Fruit fly (Drosophila melanogaster): ENCODE results near the gene CG43288.
A peak's percentile ranks its signal among the peaks of the same experiment; 100 is the strongest.

The CG43288 gene

dm6 chrX:4203713-4204447 lies 8.9 kb upstream of the CG43288 start:
- TF ChIP-seq Med (GFP tag) (peak; percentile 12), crol (GFP tag; IDR thresholded peaks at IDR 0.05) (peak; percentile 85), bsh (GFP tag; optimal IDR thresholded peaks at IDR 0.05) (peak in 1 of 2 experiments; percentile 5), mirr (GFP tag; optimal IDR thresholded peaks at IDR 0.05) (no peak), BEAF-32 (GFP tag; optimal IDR thresholded peaks at IDR 0.05) (no peak), HLH54F (GFP tag; optimal IDR thresholded peaks at IDR 0.05) (no peak), abd-A (tag; optimal IDR thresholded peaks at IDR 0.05) (no peak), row (GFP tag; IDR thresholded peaks at IDR 0.05) (peak; percentile 43), sqz (GFP tag; optimal IDR thresholded peaks at IDR 0.05) (peak; percentile 47), CG9437 (GFP tag; optimal IDR thresholded peaks at IDR 0.05) (no peak), Trl (optimal IDR thresholded peaks at IDR 0.05) (peak; percentile 53 to 67), Trl (GFP tag; optimal IDR thresholded peaks at IDR 0.05) (no peak), pros (GFP tag; optimal IDR thresholded peaks at IDR 0.05) (peak; percentile 4), nom (GFP tag; optimal IDR thresholded peaks at IDR 0.05) (peak; percentile 51), bigmax (GFP tag; optimal IDR thresholded peaks at IDR 0.05) (no peak), Drgx (GFP tag; IDR thresholded peaks at IDR 0.05) (peak; percentile 31), kni (GFP tag; optimal IDR thresholded peaks at IDR 0.05) (peak; percentile 25), vvl (GFP tag; IDR thresholded peaks at IDR 0.05) (peak; percentile 8; the same call in 1 of the 2 replicates), chm (GFP tag; IDR thresholded peaks at IDR 0.05) (no peak), grn (GFP tag; optimal IDR thresholded peaks at IDR 0.05) (peak; percentile 59), CG31365 (tag; optimal IDR thresholded peaks at IDR 0.05) (no peak), CG8359 (GFP tag; optimal IDR thresholded peaks at IDR 0.05; ENCODE audit: borderline replicate concordance) (no peak), CG11504 (tag; optimal IDR thresholded peaks at IDR 0.05) (peak; percentile 36), grau (tag; optimal IDR thresholded peaks at IDR 0.05) (peak; percentile 47), Eip74EF (GFP tag; optimal IDR thresholded peaks at IDR 0.05) (no peak)

- TF ChIP-seq Hmr (GFP tag; optimal IDR thresholded peaks at IDR 0.05) = peak; percentile 74
- peak; percentile 47; the same call in 2 of the 3 replicates for TF ChIP-seq so (GFP tag; IDR thresholded peaks at IDR 0.05)
- TF ChIP-seq CG10543 (GFP tag; optimal IDR thresholded peaks at IDR 0.05) = peak; percentile 73
- TF ChIP-seq cg (GFP tag; optimal IDR thresholded peaks at IDR 0.05) = peak; percentile 63
- no peak for TF ChIP-seq Tbp (GFP tag; optimal IDR thresholded peaks at IDR 0.05)
- TF ChIP-seq ci (GFP tag; IDR thresholded peaks at IDR 0.05) = peak; percentile 90
- TF ChIP-seq NK7.1 (GFP tag; optimal IDR thresholded peaks at IDR 0.05) = peak; percentile 14
- TF ChIP-seq CG7357 (GFP tag; IDR thresholded peaks at IDR 0.05) = 0 out of 3 replicates have a peak, but pooled peaks have one; percentile 18
- TF ChIP-seq kni (GFP tag; optimal IDR thresholded peaks at IDR 0.05) = peak; percentile 46
- no peak for TF ChIP-seq jumu (GFP tag; optimal IDR thresholded peaks at IDR 0.05)
- TF ChIP-seq MBD-R2 (GFP tag; IDR thresholded peaks at IDR 0.05) = peak; percentile 19; the same call in 1 of the 2 replicates
- no peak for TF ChIP-seq h (optimal IDR thresholded peaks at IDR 0.05)
- peak; percentile 72 for TF ChIP-seq CG9437 (GFP tag; optimal IDR thresholded peaks at IDR 0.05)
- peak; percentile 89; the same call in 3 of the 4 replicates for TF ChIP-seq chinmo (GFP tag; IDR thresholded peaks at IDR 0.05; ENCODE audit: partially characterized antibody)
- peak; percentile 13 for TF ChIP-seq pros (GFP tag; optimal IDR thresholded peaks at IDR 0.05)
- peak; percentile 39 for TF ChIP-seq btn (GFP tag; optimal IDR thresholded peaks at IDR 0.05)
- TF ChIP-seq CG4854 (GFP tag; optimal IDR thresholded peaks at IDR 0.05) = peak; percentile 16
- TF ChIP-seq CG13296 (GFP tag; optimal IDR thresholded peaks at IDR 0.05) = peak; percentile 24
- TF ChIP-seq lab (GFP tag; optimal IDR thresholded peaks at IDR 0.05) = peak; percentile 76
- TF ChIP-seq Blimp-1 (GFP tag; optimal IDR thresholded peaks at IDR 0.05) = no peak
- no peak for TF ChIP-seq CG31365 (tag; optimal IDR thresholded peaks at IDR 0.05)
- peak; percentile 23; the same call in 1 of the 3 replicates for TF ChIP-seq B-H1 (GFP tag; IDR thresholded peaks at IDR 0.05)
- no peak for TF ChIP-seq Dip2 (GFP tag; IDR thresholded peaks at IDR 0.05)
- no peak for TF ChIP-seq hth (optimal IDR thresholded peaks at IDR 0.05)
- no peak for TF ChIP-seq Ravus (GFP tag; IDR thresholded peaks at IDR 0.05)
- TF ChIP-seq cato (GFP tag; optimal IDR thresholded peaks at IDR 0.05; ENCODE audit: borderline replicate concordance) = no peak
These were observed 7.3 kb upstream of the CG43288 start, which contains the start of gene Fas2 for dm6 chrX:4205346-4206178. Gene Fas2 (minus strand): TSS chrX:4206093.
